Worm (Caenorhabditis elegans) whole organism, young adult: ENCODE results near the gene C05E7.3.
A peak's percentile ranks its signal among the peaks of the same experiment; 100 is the strongest.

ENCODE experiments used
- B0035.1 ChIP-seq: sonication (generic microtip); optimal IDR thresholded peaks from 2 replicates; lab custom pipeline; 2016; ENCODE audit warnings: missing genetic modification characterization, mild to moderate bottlenecking, missing compliant biosample characterization, missing genotype, missing genetic modification reagents
- egrh-3 ChIP-seq: fragments of 200-800 bp; sonication (Bioruptor generic); IDR thresholded peaks from 2 replicates; pipeline ENCODE4 v1.3.6; 2022; ENCODE audit warnings: missing genetic modification reagents, missing genetic modification characterization, missing compliant biosample characterization
- nhr-179 ChIP-seq: sonication (generic microtip); optimal IDR thresholded peaks from 2 replicates; lab custom pipeline; 2016; ENCODE audit warnings: mild to moderate bottlenecking, missing genetic modification characterization, missing compliant biosample characterization
- nhr-90 ChIP-seq: sonication (generic microtip); optimal IDR thresholded peaks from 2 replicates; lab custom pipeline; 2016; ENCODE audit warnings: missing genotype, mild to moderate bottlenecking, missing genetic modification characterization, missing compliant biosample characterization
- pha-4 ChIP-seq: fragments of 150-350 bp; sonication (generic microtip); optimal IDR thresholded peaks from 2 replicates; lab custom pipeline; 2014; ENCODE audit warnings: missing biosample characterization, missing genetic modification reagents, missing genetic modification characterization
- sea-2 ChIP-seq: fragments of 200-800 bp; sonication (Bioruptor generic); IDR thresholded peaks from 2 replicates; pipeline ENCODE4 v1.3.6; 2022; ENCODE audit warnings: missing genetic modification characterization, missing compliant biosample characterization
- ztf-22 ChIP-seq: fragments of 200-800 bp; sonication (Bioruptor generic); optimal IDR thresholded peaks from 2 replicates; lab custom pipeline; 2018; ENCODE audit warnings: mild to moderate bottlenecking, missing genetic modification characterization, moderate library complexity, missing compliant biosample characterization

ce11 chrX:12942296-12942695 is 4.1 kb downstream of the C05E7.3 start:
- TF ChIP-seq nhr-179 (tag; lab: Kevin White, UChicago) (no peak), egrh-3 (peak; percentile 37; the same call in 1 of the 2 replicates), ztf-22 (GFP tag; lab: Kevin White, UChicago) (no peak), pha-4 (no peak), sea-2 (no peak), nhr-90 (tag; lab: Kevin White, UChicago) (no peak), B0035.1 (tag; lab: Kevin White, UChicago) (no peak)
